Fruit fly (Drosophila melanogaster) whole organism, embryonic: ENCODE results near the gene CG7179.

Source experiments
- Aef1 ChIP-seq: fragments of 200-800 bp; sonication (Bioruptor generic); IDR thresholded peaks from 3 replicates; pipeline ENCODE4 v1.3.6; 2022; ENCODE audit warnings: missing biosample characterization, missing genetic modification characterization
- Antp ChIP-seq: fragments of 200-800 bp; sonication (Bioruptor generic); optimal IDR thresholded peaks from 3 replicates; lab custom pipeline; 2016; ENCODE audit warnings: missing biosample characterization, missing genetic modification characterization
- Atf6 ChIP-seq: fragments of 200-800 bp; sonication (Bioruptor generic); IDR thresholded peaks from 2 replicates; pipeline ENCODE4 v1.3.6; 2022; ENCODE audit warnings: missing biosample characterization, missing genetic modification characterization
- CG10366 ChIP-seq: fragments of 200-800 bp; sonication (Bioruptor generic); IDR thresholded peaks from 2 replicates; pipeline ENCODE4 v1.3.6; 2022; ENCODE audit warnings: missing biosample characterization, missing genetic modification characterization
- CG10979 ChIP-seq: fragments of 200-800 bp; sonication (Bioruptor generic); optimal IDR thresholded peaks from 2 replicates; lab custom pipeline; 2018; ENCODE audit warnings: missing biosample characterization, mild to moderate bottlenecking, missing genetic modification characterization, moderate library complexity
- CG13424 ChIP-seq: fragments of 200-800 bp; sonication (Bioruptor generic); optimal IDR thresholded peaks from 2 replicates; lab custom pipeline; 2019; ENCODE audit warnings: missing biosample characterization, mild to moderate bottlenecking, missing genetic modification characterization, moderate library complexity
- CG13894 ChIP-seq: fragments of 200-800 bp; sonication (Bioruptor generic); optimal IDR thresholded peaks from 3 replicates; lab custom pipeline; 2018; ENCODE audit warnings: missing biosample characterization, mild to moderate bottlenecking, missing genetic modification characterization, moderate library complexity
- CG15011 ChIP-seq: fragments of 200-800 bp; sonication (Bioruptor generic); optimal IDR thresholded peaks from 3 replicates; lab custom pipeline; 2018; ENCODE audit warnings: missing biosample characterization, mild to moderate bottlenecking, missing genetic modification characterization
- CG15479 ChIP-seq: fragments of 200-800 bp; sonication (Bioruptor generic); optimal IDR thresholded peaks from 3 replicates; lab custom pipeline; 2019; ENCODE audit warnings: missing biosample characterization, mild to moderate bottlenecking, missing genetic modification characterization, moderate library complexity
- CG15601 ChIP-seq: fragments of 200-800 bp; sonication (Bioruptor generic); optimal IDR thresholded peaks from 3 replicates; lab custom pipeline; 2019; ENCODE audit warnings: missing biosample characterization, mild to moderate bottlenecking, missing genetic modification characterization, moderate library complexity
- CG1602 ChIP-seq: fragments of 200-800 bp; sonication (Bioruptor generic); optimal IDR thresholded peaks from 3 replicates; lab custom pipeline; 2016; ENCODE audit warnings: missing biosample characterization, missing genetic modification characterization
- CG16779 ChIP-seq: fragments of 200-800 bp; sonication (Bioruptor generic); IDR thresholded peaks from 2 replicates; pipeline ENCODE4 v1.3.6; 2022; ENCODE audit warnings: missing biosample characterization, missing genetic modification characterization
- CG16815 ChIP-seq: fragments of 200-800 bp; sonication (Bioruptor generic); optimal IDR thresholded peaks from 3 replicates; lab custom pipeline; 2017; ENCODE audit warnings: missing biosample characterization, mild to moderate bottlenecking, missing genetic modification characterization
- CG18011 ChIP-seq: fragments of 200-800 bp; sonication (Bioruptor generic); optimal IDR thresholded peaks from 2 replicates; lab custom pipeline; 2017; ENCODE audit warnings: missing biosample characterization, missing genetic modification characterization, mild to moderate bottlenecking, moderate library complexity, missing genotype
- CG18262 ChIP-seq: fragments of 200-800 bp; optimal IDR thresholded peaks from 3 replicates; lab custom pipeline; 2019; ENCODE audit warnings: missing biosample characterization, mild to moderate bottlenecking, missing genetic modification characterization, moderate library complexity
- CG31388 ChIP-seq: fragments of 200-800 bp; sonication (Bioruptor generic); optimal IDR thresholded peaks from 2 replicates; lab custom pipeline; 2016; ENCODE audit warnings: missing biosample characterization, missing genetic modification characterization
- CG33213 ChIP-seq: fragments of 200-800 bp; sonication (Bioruptor generic); optimal IDR thresholded peaks from 3 replicates; lab custom pipeline; 2016; ENCODE audit warnings: missing biosample characterization, missing genetic modification characterization
- CG4730 ChIP-seq: fragments of 200-800 bp; sonication (Bioruptor generic); IDR thresholded peaks from 2 replicates; pipeline ENCODE4 v1.3.6; 2022; ENCODE audit warnings: missing biosample characterization, missing genetic modification characterization
- CG5180 ChIP-seq: fragments of 200-800 bp; sonication (Bioruptor generic); optimal IDR thresholded peaks from 3 replicates; lab custom pipeline; 2017; ENCODE audit warnings: missing biosample characterization, missing genetic modification characterization, mild to moderate bottlenecking, moderate library complexity, missing genetic modification reagents
- CG7271 ChIP-seq: fragments of 200-800 bp; sonication (Bioruptor generic); optimal IDR thresholded peaks from 2 replicates; lab custom pipeline; 2018; ENCODE audit warnings: missing biosample characterization, mild to moderate bottlenecking, missing genetic modification characterization, moderate library complexity
- CG7786 ChIP-seq: fragments of 200-800 bp; sonication (Bioruptor generic); optimal IDR thresholded peaks from 2 replicates; lab custom pipeline; 2016; ENCODE audit warnings: missing biosample characterization, missing genetic modification characterization
- CG8478 ChIP-seq: fragments of >200 bp; optimal IDR thresholded peaks from 2 replicates; lab custom pipeline; 2018
- Deaf1 ChIP-seq: fragments of 200-800 bp; optimal IDR thresholded peaks from 3 replicates; lab custom pipeline; 2019; ENCODE audit warnings: missing biosample characterization, mild to moderate bottlenecking, missing genetic modification characterization, moderate library complexity
- Drgx ChIP-seq: fragments of 200-800 bp; sonication (Bioruptor generic); IDR thresholded peaks from 2 replicates; pipeline ENCODE4 v1.3.6; 2022; ENCODE audit warnings: missing biosample characterization, missing genetic modification characterization
- Eip74EF ChIP-seq, 2 experiments: fragments of 200-800 bp in 1 of 2; fragments of >200 bp in 1 of 2; sonication (Bioruptor generic) in 1 of 2; optimal IDR thresholded peaks; 2 replicates each; lab custom pipeline; 2017 to 2019; ENCODE audit warnings: missing biosample characterization in 2 of 2, missing genetic modification characterization in 2 of 2, mild to moderate bottlenecking in 1 of 2, moderate library complexity in 1 of 2
- Ets65A ChIP-seq: fragments of 200-800 bp; sonication (Bioruptor generic); peaks from one replicate; lab custom pipeline; 2016; ENCODE audit warnings: missing biosample characterization, missing genetic modification characterization
- HHEX ChIP-seq: fragments of 200-800 bp; sonication (Bioruptor generic); optimal IDR thresholded peaks from 3 replicates; lab custom pipeline; 2017; ENCODE audit warnings: missing biosample characterization, mild to moderate bottlenecking, missing genetic modification characterization, missing genetic modification reagents
- HLH3B ChIP-seq: fragments of 200-800 bp; sonication (Bioruptor generic); IDR thresholded peaks from 2 replicates; pipeline ENCODE4 v1.3.6; 2022; ENCODE audit warnings: missing biosample characterization, missing genetic modification characterization
- Opbp ChIP-seq: fragments of 200-800 bp; sonication (Bioruptor generic); IDR thresholded peaks from 3 replicates; pipeline ENCODE4 v1.3.6; 2022; ENCODE audit warnings: missing biosample characterization, missing genetic modification characterization; ENCODE audit not compliant: partially characterized antibody
- TFAM ChIP-seq: fragments of 200-800 bp; sonication (Bioruptor generic); optimal IDR thresholded peaks from 2 replicates; lab custom pipeline; 2017; ENCODE audit warnings: missing biosample characterization, missing genetic modification characterization, inconsistent platforms
- Vsx1 ChIP-seq: fragments of 200-800 bp; sonication (Bioruptor generic); optimal IDR thresholded peaks from 2 replicates; lab custom pipeline; 2017; ENCODE audit warnings: missing biosample characterization, mild to moderate bottlenecking, missing genetic modification characterization, missing genetic modification reagents
- aop ChIP-seq: fragments of 200-800 bp; sonication (Bioruptor generic); IDR thresholded peaks from 2 replicates; pipeline ENCODE4 v1.3.6; 2022; ENCODE audit warnings: missing biosample characterization, missing genetic modification characterization
- btn ChIP-seq: fragments of 200-800 bp; sonication (Bioruptor generic); optimal IDR thresholded peaks from 2 replicates; lab custom pipeline; 2016; ENCODE audit warnings: missing biosample characterization, missing genetic modification characterization
- crp ChIP-seq, 2 experiments: fragments of 200-800 bp; sonication (Bioruptor generic); optimal IDR thresholded peaks; 2 replicates in 1 of 2; 3 replicates in 1 of 2; lab custom pipeline; 2017; ENCODE audit warnings: missing biosample characterization in 2 of 2, missing genetic modification characterization in 2 of 2, mild to moderate bottlenecking in 1 of 2, moderate library complexity in 1 of 2
- disco-r ChIP-seq: fragments of 200-800 bp; sonication (Bioruptor generic); optimal IDR thresholded peaks from 2 replicates; lab custom pipeline; 2016; ENCODE audit warnings: missing biosample characterization, missing genetic modification characterization
- dm ChIP-seq: fragments of 200-800 bp; sonication (Bioruptor generic); optimal IDR thresholded peaks from 3 replicates; lab custom pipeline; 2016; ENCODE audit warnings: missing biosample characterization, missing genetic modification characterization
- dmrt11E ChIP-seq: fragments of 200-800 bp; sonication (Bioruptor generic); optimal IDR thresholded peaks from 3 replicates; lab custom pipeline; 2018; ENCODE audit warnings: missing biosample characterization, mild to moderate bottlenecking, missing genetic modification characterization, moderate library complexity
- gsb ChIP-seq: fragments of 200-800 bp; sonication (Bioruptor generic); IDR thresholded peaks from 2 replicates; pipeline ENCODE4 v1.3.6; 2022; ENCODE audit warnings: missing biosample characterization, missing genetic modification characterization
- gt ChIP-seq: fragments of 200-800 bp; sonication (Bioruptor generic); IDR thresholded peaks from 2 replicates; pipeline ENCODE4 v1.3.6; 2022; ENCODE audit warnings: missing biosample characterization, missing genetic modification characterization
- hb ChIP-seq: fragments of 200-800 bp; sonication (Bioruptor generic); IDR thresholded peaks from 3 replicates; pipeline ENCODE4 v1.3.6; 2022; ENCODE audit warnings: missing biosample characterization, missing genetic modification characterization; ENCODE audit not compliant: partially characterized antibody
- hth ChIP-seq: fragments of >200 bp; optimal IDR thresholded peaks from 2 replicates; lab custom pipeline; 2017; ENCODE audit warnings: inconsistent platforms
- lab ChIP-seq: fragments of 200-800 bp; sonication (Bioruptor generic); optimal IDR thresholded peaks from 3 replicates; lab custom pipeline; 2017; ENCODE audit warnings: missing biosample characterization, missing genetic modification characterization, mild to moderate bottlenecking, moderate library complexity, missing genetic modification reagents
- lilli ChIP-seq: fragments of 200-800 bp; sonication (Bioruptor generic); optimal IDR thresholded peaks from 3 replicates; lab custom pipeline; 2016; ENCODE audit warnings: missing biosample characterization, missing genetic modification characterization
- pb ChIP-seq: fragments of 200-800 bp; sonication (Bioruptor generic); optimal IDR thresholded peaks from 3 replicates; lab custom pipeline; 2016; ENCODE audit warnings: missing biosample characterization, missing genetic modification characterization
- ranshi ChIP-seq: fragments of 200-800 bp; sonication (Bioruptor generic); IDR thresholded peaks from 2 replicates; pipeline ENCODE4 v1.3.6; 2022; ENCODE audit warnings: missing biosample characterization, missing genetic modification characterization
- tna ChIP-seq: fragments of 200-800 bp; sonication (Bioruptor generic); IDR thresholded peaks from 2 replicates; pipeline ENCODE4 v1.3.6; 2022; ENCODE audit warnings: missing biosample characterization, missing genetic modification characterization; ENCODE audit not compliant: partially characterized antibody
- vvl ChIP-seq: fragments of 200-800 bp; sonication (Bioruptor generic); IDR thresholded peaks from 2 replicates; pipeline ENCODE4 v1.3.6; 2022; ENCODE audit warnings: missing biosample characterization, missing genetic modification characterization
- yki ChIP-seq: fragments of >200 bp; optimal IDR thresholded peaks from 3 replicates; lab custom pipeline; 2018

CG7179 gene

dm6 chr2L:7827045-7828004 is 49.5 kb upstream of the CG7179 start, which contains the start of the genes Rack1 and mts (continued):
- TF ChIP-seq Antp (GFP tag; lab: Kevin White, UChicago): peak; percentile 40
- TF ChIP-seq lab (GFP tag; lab: Kevin White, UChicago): peak; percentile 96
- peak; percentile 64 for TF ChIP-seq Aef1 (GFP tag; lab: Robert Waterston, UW)
- peak; percentile 75 for TF ChIP-seq CG7786 (GFP tag; lab: Kevin White, UChicago)
- TF ChIP-seq gt (GFP tag; lab: Robert Waterston, UW): no peak; the same call in 1 of the 2 replicates
- TF ChIP-seq Atf6 (GFP tag; lab: Robert Waterston, UW): peak; percentile 74
- TF ChIP-seq CG7271 (tag; lab: Kevin White, UChicago): peak; percentile 93
- peak; percentile 50; the same call in 1 of the 2 replicates for TF ChIP-seq Drgx
- peak; percentile 67 for TF ChIP-seq CG15601 (tag; lab: Kevin White, UChicago)
- peak; percentile 67 for TF ChIP-seq gsb (GFP tag; lab: Robert Waterston, UW)
- peak; percentile 67 for TF ChIP-seq dmrt11E
- no peak for TF ChIP-seq yki (lab: Kevin White, UChicago)
- peak; percentile 78 for TF ChIP-seq CG16779 (GFP tag; lab: Robert Waterston, UW)
- TF ChIP-seq CG1602 (GFP tag; lab: Kevin White, UChicago): peak; percentile 77
- TF ChIP-seq TFAM (GFP tag; lab: Kevin White, UChicago): peak; percentile 15
- peak in 1 of 2 experiments; percentile 58 for TF ChIP-seq Eip74EF (GFP tag; optimal IDR thresholded peaks at IDR 0.05; lab: Kevin White, UChicago)
- 0 out of 2 replicates have a peak, but pooled peaks have one; percentile 18 for TF ChIP-seq tna (GFP tag; lab: Robert Waterston, UW)
- TF ChIP-seq HLH3B: peak; percentile 84
- TF ChIP-seq hth (lab: Kevin White, UChicago): no peak
- no peak; the same call in 1 of the 3 replicates for TF ChIP-seq hb (GFP tag; lab: Robert Waterston, UW)
- TF ChIP-seq Ets65A: peak; percentile 95
- peak; percentile 64 for TF ChIP-seq btn (GFP tag; lab: Kevin White, UChicago)
- peak; percentile 92 for TF ChIP-seq dm
- TF ChIP-seq Deaf1 (tag; lab: Kevin White, UChicago): no peak
- peak; percentile 74 for TF ChIP-seq CG10366 (GFP tag; lab: Robert Waterston, UW)
- TF ChIP-seq CG16815 (GFP tag; lab: Kevin White, UChicago): peak; percentile 60
- TF ChIP-seq disco-r (GFP tag; lab: Kevin White, UChicago): peak; percentile 66
- TF ChIP-seq pb (GFP tag; lab: Kevin White, UChicago): peak; percentile 79
- TF ChIP-seq CG18011 (GFP tag; lab: Kevin White, UChicago): peak; percentile 79
- peak; percentile 95 for TF ChIP-seq HHEX (GFP tag; lab: Kevin White, UChicago)
- peak; percentile 80 for TF ChIP-seq CG15011 (GFP tag; lab: Kevin White, UChicago)
- TF ChIP-seq Opbp (GFP tag; lab: Robert Waterston, UW): peak; percentile 66
- TF ChIP-seq CG15479 (GFP tag; lab: Kevin White, UChicago): no peak
- peak; percentile 91 for TF ChIP-seq vvl (GFP tag; lab: Robert Waterston, UW)
- TF ChIP-seq CG8478: no peak
- peak in 1 of 2 experiments; percentile 54 for TF ChIP-seq crp (GFP tag; optimal IDR thresholded peaks at IDR 0.05; lab: Kevin White, UChicago)
- peak; percentile 73 for TF ChIP-seq CG5180 (GFP tag; lab: Kevin White, UChicago)
- peak; percentile 66 for TF ChIP-seq CG10979 (tag; lab: Kevin White, UChicago)
- peak; percentile 7 for TF ChIP-seq CG31388 (GFP tag; lab: Kevin White, UChicago)
- peak; percentile 83 for TF ChIP-seq Vsx1 (GFP tag; lab: Kevin White, UChicago)
- TF ChIP-seq CG13894 (tag; lab: Kevin White, UChicago): peak; percentile 80
- TF ChIP-seq CG33213 (GFP tag; lab: Kevin White, UChicago): peak; percentile 81
- 0 out of 2 replicates have a peak, but pooled peaks have one; percentile 11 for TF ChIP-seq aop (GFP tag; lab: Robert Waterston, UW)
- peak; percentile 43 for TF ChIP-seq CG13424
- peak; percentile 70 for TF ChIP-seq lilli (GFP tag; lab: Kevin White, UChicago)
- TF ChIP-seq CG18262 (tag; lab: Kevin White, UChicago): peak; percentile 67
- TF ChIP-seq ranshi (GFP tag; lab: Robert Waterston, UW): peak; percentile 87
- peak; percentile 59 for TF ChIP-seq CG4730 (GFP tag; lab: Robert Waterston, UW)
